Worm (Caenorhabditis elegans): Measurements from ENCODE around the gene F59F5.5.

The F59F5.5 gene

DNA sequence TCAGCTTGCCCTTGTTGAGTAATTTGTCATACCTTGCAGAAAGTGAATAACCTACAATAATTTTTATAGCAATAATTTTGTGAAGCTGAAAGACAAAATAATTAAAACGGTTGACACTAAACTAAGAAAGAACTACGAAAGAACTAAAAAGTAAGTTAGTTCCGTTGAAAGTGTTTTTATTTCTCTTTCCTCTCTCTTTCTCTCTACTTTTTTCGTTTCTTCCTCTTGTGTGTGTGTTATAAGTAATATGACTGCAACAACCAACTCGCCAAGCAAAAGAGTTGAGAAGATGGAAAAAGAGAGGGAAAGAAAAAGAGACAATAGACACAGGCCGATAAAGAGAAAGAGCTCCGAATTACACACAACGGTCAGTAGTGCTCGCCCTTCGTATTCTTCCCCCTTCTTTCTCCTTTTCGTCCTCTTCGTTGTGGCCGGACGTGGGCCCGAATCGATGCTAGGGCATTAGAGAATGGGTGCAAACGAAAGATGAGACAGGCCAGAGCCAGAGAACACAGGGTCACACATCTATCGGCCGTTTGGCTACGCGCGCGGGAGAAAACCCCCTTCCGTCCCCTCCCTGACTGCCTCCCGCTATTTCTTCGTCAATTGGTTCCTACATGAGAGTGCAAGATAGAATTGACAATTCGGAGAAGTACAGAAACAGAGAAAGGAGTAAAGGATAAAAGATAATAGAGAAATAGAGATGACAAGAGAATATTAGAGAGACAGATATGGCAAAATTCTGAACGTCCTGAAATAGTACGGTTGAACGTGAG is 9.6 kb downstream of the F59F5.5 start, which contains the start of gene syd-2 (continued):
- TF ChIP-seq ZK337.2 (GFP tag; IDR thresholded peaks at IDR 0.05) (no peak), ztf-7 (tag; optimal IDR thresholded peaks at IDR 0.05) (peak; percentile 1), gei-8 (GFP tag; optimal IDR thresholded peaks at IDR 0.05) (no peak), egl-27 (tag; optimal IDR thresholded peaks at IDR 0.05) (no peak), ceh-62 (tag; optimal IDR thresholded peaks at IDR 0.05) (no peak), zip-11 (GFP tag; IDR thresholded peaks at IDR 0.05) (no peak)

DNA sequence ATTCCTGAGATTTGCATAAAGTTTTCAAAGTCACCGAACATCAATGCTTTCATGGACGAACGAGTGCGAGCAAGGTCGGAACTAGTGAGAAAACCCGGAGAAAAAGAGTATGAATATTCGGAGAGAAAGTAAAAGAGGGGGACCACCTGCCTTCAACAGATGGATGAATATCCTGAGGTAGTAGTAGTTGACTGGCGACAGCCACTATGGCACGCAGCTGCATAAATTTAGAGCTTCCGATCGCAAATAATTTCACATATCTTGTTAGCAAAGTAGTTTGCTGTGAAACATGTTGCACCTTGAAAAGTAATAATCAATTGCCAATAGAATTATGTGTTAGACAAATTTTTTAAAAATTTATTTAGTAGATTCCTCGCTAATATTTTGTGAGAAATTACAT is 10.9 kb downstream of the F59F5.5 start:
- TF ChIP-seq Y75B8A.6 (GFP tag; IDR thresholded peaks at IDR 0.05) (no peak), aha-1 (tag) (peak; percentile 94)

DNA sequence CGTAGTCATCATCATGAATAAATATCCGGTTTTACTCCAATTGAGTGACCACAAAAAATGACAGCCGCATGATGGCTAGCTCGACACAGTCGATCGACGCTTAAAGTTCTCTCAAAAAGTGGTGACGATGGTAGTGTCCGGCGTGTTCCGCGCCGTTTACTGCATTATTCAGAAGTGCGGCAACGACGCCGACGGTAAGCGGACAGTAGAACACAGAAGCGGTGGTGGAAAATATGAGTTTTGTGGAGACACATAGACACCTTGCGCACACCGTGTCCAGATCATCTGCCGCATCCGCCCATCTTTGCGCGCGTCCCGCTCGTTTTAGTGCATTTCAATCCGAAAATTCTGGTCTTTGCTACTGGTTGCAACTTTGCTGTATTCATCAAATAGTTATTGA is 13.4 kb downstream of the F59F5.5 start, which contains the start of gene F59F5.7:
TSS of gene F59F5.7 (plus strand) at position 301 of the 400 bp plus-strand sequence.
- TF ChIP-seq aha-1 (tag) (peak; percentile 62), nhr-76 (tag; optimal IDR thresholded peaks at IDR 0.05) (no peak)

DNA sequence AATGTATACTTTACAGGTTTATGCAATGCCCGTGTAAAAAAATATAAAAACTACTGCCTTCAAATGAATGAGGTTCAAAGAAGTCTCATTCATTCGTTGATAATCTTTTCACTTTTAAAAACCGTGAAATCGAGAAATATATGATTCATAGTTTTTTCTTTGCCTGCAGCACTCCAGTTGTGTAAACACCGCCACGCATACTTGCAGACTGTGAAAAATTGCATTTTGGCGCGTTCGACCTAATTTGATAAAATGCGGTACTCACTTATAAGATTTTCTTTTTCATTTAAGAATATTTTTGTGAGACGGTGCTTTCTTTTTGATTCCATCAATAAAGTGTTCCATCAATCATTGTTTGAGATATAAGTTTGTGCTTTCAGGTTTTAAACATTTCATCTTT is 21.0 kb downstream of the F59F5.5 start:
- no peak for TF ChIP-seq mes-2 (tag; optimal IDR thresholded peaks at IDR 0.05; ENCODE audit: poor library complexity, severe bottlenecking)
- peak; percentile 66 for TF ChIP-seq dpl-1 (GFP tag; optimal IDR thresholded peaks at IDR 0.05)
- TF ChIP-seq hlh-30 (tag; optimal IDR thresholded peaks at IDR 0.05; ENCODE audit: insufficient read depth) = peak; percentile 5
- peak; percentile 75 for TF ChIP-seq aha-1 (tag)
- no peak for TF ChIP-seq daf-16 (GFP tag; optimal IDR thresholded peaks at IDR 0.05)
- peak; percentile 36 for TF ChIP-seq daf-16 (tag; optimal IDR thresholded peaks at IDR 0.05)
- TF ChIP-seq F26F4.8 (GFP tag; conservative IDR thresholded peaks at IDR 0.05) = no peak
- TF ChIP-seq hmg-1.1 (GFP tag; IDR thresholded peaks at IDR 0.05) = peak; percentile 56
- peak in 1 of 2 experiments; percentile 11 for TF ChIP-seq unc-62 (GFP tag; optimal IDR thresholded peaks at IDR 0.05 in 1 of 2)
- no peak for TF ChIP-seq unc-62 (tag; optimal IDR thresholded peaks at IDR 0.05)
- peak; percentile 60 for TF ChIP-seq mep-1 (tag; optimal IDR thresholded peaks at IDR 0.05)
- peak; percentile 17 for TF ChIP-seq ces-1 (GFP tag; optimal IDR thresholded peaks at IDR 0.05)
- no peak for TF ChIP-seq dmd-6 (GFP tag; IDR thresholded peaks at IDR 0.05)
- no peak for TF ChIP-seq hlh-11 (tag; optimal IDR thresholded peaks at IDR 0.05)

DNA sequence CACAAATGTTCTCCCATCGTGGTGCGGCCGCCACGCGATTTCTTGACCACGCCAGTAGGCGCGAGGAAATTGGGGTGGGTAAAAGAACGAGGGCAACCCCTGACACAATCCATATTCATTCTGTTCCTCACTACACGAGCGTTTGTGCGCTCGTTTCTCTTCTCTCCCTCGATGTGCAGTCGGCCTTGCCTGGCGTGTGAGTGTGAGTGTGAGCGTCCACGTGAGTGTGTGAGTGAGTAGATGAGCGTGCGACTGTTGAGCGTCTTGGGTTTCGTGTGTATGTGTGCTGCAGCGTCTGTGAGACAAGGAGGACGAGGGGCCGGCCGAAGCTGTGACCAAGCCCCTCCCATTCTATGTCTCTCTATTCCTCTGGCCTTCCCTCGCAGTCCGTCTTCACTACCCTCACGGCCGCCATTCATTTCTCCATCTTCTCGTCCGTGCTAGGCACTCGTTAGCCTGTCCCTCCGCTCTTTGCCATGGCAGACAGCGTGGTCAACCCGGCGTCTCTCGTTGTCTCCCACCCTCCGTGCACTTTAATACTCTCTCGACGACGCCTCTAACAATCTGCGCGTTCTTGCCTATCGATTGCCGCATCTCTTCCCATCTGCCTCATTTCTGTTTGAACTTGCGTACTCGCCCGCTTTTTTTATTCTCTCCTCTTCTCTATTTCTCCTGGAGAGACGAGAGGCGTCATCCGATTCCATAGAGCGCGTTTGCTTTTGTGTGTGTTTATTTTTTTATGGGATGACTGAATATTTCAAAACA is 22.8 kb downstream of the F59F5.5 start:
- TF ChIP-seq Y105C5A.15 (GFP tag; IDR thresholded peaks at IDR 0.05) (0 out of 2 replicates have a peak, but pooled peaks have one; percentile 46), F44E2.7 (GFP tag; IDR thresholded peaks at IDR 0.05) (no peak), mxl-3 (GFP tag; optimal IDR thresholded peaks at IDR 0.05) (peak; percentile 97), zfp-3 (GFP tag; conservative IDR thresholded peaks at IDR 0.05) (no peak), spr-3 (GFP tag; optimal IDR thresholded peaks at IDR 0.05) (peak; percentile 45), snpc-1.2 (GFP tag; IDR thresholded peaks at IDR 0.05) (no peak), nhr-6 (tag; optimal IDR thresholded peaks at IDR 0.05) (peak; percentile 90), unc-62 (GFP tag; optimal IDR thresholded peaks at IDR 0.05 in 1 of 2) (peak in 1 of 2 experiments; percentile 81), unc-62 (tag; optimal IDR thresholded peaks at IDR 0.05) (peak; percentile 78), jun-1 (tag; optimal IDR thresholded peaks at IDR 0.05) (peak; percentile 32), nhr-41 (GFP tag; IDR thresholded peaks at IDR 0.05) (0 out of 2 replicates have a peak, but pooled peaks have one; percentile 25), F37D6.2 (tag; optimal IDR thresholded peaks at IDR 0.05) (peak; percentile 92), zag-1 (tag; optimal IDR thresholded peaks at IDR 0.05) (peak; percentile 80), attf-4 (tag; optimal IDR thresholded peaks at IDR 0.05) (peak; percentile 12), nhr-102 (tag; optimal IDR thresholded peaks at IDR 0.05) (peak; percentile 80), lin-15B (tag; optimal IDR thresholded peaks at IDR 0.05) (no peak), Y75B8A.6 (GFP tag; IDR thresholded peaks at IDR 0.05) (no peak), unc-130 (GFP tag; optimal IDR thresholded peaks at IDR 0.05) (no peak), vab-7 (GFP tag; IDR thresholded peaks at IDR 0.05) (peak; percentile 56; the same call in 1 of the 2 replicates), daf-16 (GFP tag; optimal IDR thresholded peaks at IDR 0.05) (peak; percentile 54), daf-16 (tag; optimal IDR thresholded peaks at IDR 0.05) (peak; percentile 86), lin-13 (GFP tag; optimal IDR thresholded peaks at IDR 0.05) (peak; percentile 80), aha-1 (tag) (peak; percentile 100), duxl-1 (tag; optimal IDR thresholded peaks at IDR 0.05; ENCODE audit: poor library complexity) (peak; percentile 4), fos-1 (tag; optimal IDR thresholded peaks at IDR 0.05) (no peak), ZK337.2 (GFP tag; IDR thresholded peaks at IDR 0.05) (0 out of 2 replicates have a peak, but pooled peaks have one; percentile 3)

Data from whole organism, L4 larva.